Comparison of ENCODE assay signal across 2 fruit fly cellular contexts in genomic region chr3L:17012017-17012719, dm6.
TF ChIP-seq lines count a peak whose summit lies in the region.

TSS of gene CG3764 (minus strand) at chr3L:17012565.

TF ChIP-seq in whole organism, embryonic, 481 proteins besides CTCF, POLR2A, EP300 and RAD21 (continued from another document and continues in another):
- TF ChIP-seq Doc3 (GFP tag; IDR thresholded peaks at IDR 0.05; lab: Robert Waterston, UW; ENCODE audit: partially characterized antibody) (no peak), gfzf (GFP tag; optimal IDR thresholded peaks at IDR 0.05; lab: Kevin White, UChicago) (peak; percentile 72), tio (GFP tag; optimal IDR thresholded peaks at IDR 0.05; lab: Kevin White, UChicago) (peak; percentile 57), abd-A (tag; optimal IDR thresholded peaks at IDR 0.05; lab: Kevin White, UChicago) (no peak), ftz-f1 (GFP tag; optimal IDR thresholded peaks at IDR 0.05; lab: Kevin White, UChicago) (peak; percentile 85), CG8944 (GFP tag; optimal IDR thresholded peaks at IDR 0.05; lab: Kevin White, UChicago) (peak; percentile 50), bcd (GFP tag; optimal IDR thresholded peaks at IDR 0.05; lab: Kevin White, UChicago) (peak; percentile 82), Sin3A (optimal IDR thresholded peaks at IDR 0.05; lab: Kevin White, UChicago) (peak; percentile 43), Nf-YB (GFP tag; optimal IDR thresholded peaks at IDR 0.05; lab: Kevin White, UChicago) (peak; percentile 65), cad (GFP tag; optimal IDR thresholded peaks at IDR 0.05; lab: Kevin White, UChicago) (no peak), Chrac-16 (GFP tag; optimal IDR thresholded peaks at IDR 0.05; lab: Kevin White, UChicago) (peak; percentile 24), crc (GFP tag; optimal IDR thresholded peaks at IDR 0.05; lab: Kevin White, UChicago) (peak; percentile 34), exex (tag; optimal IDR thresholded peaks at IDR 0.05; lab: Kevin White, UChicago) (peak; percentile 62), Ets65A (GFP tag; lab: Kevin White, UChicago) (peak; percentile 92), gcm2 (GFP tag; optimal IDR thresholded peaks at IDR 0.05; lab: Kevin White, UChicago) (peak; percentile 36), CG7372 (GFP tag; IDR thresholded peaks at IDR 0.05; lab: Robert Waterston, UW) (peak; percentile 31; the same call in 1 of the 2 replicates), sd (tag; optimal IDR thresholded peaks at IDR 0.05; lab: Kevin White, UChicago) (peak; percentile 52), odd (GFP tag; optimal IDR thresholded peaks at IDR 0.05; lab: Kevin White, UChicago) (peak; percentile 89), Hsf (GFP tag; optimal IDR thresholded peaks at IDR 0.05; lab: Kevin White, UChicago) (peak; percentile 37), Doc2 (GFP tag; IDR thresholded peaks at IDR 0.05; lab: Robert Waterston, UW) (no peak), bigmax (GFP tag; optimal IDR thresholded peaks at IDR 0.05; lab: Kevin White, UChicago) (peak; percentile 70), zfh1 (GFP tag; IDR thresholded peaks at IDR 0.05; lab: Robert Waterston, UW) (peak; percentile 66), repo (GFP tag; optimal IDR thresholded peaks at IDR 0.05; lab: Kevin White, UChicago) (peak; percentile 81), B-H2 (GFP tag; optimal IDR thresholded peaks at IDR 0.05; lab: Kevin White, UChicago) (peak; percentile 86), CG10565 (GFP tag; optimal IDR thresholded peaks at IDR 0.05; lab: Kevin White, UChicago) (no peak), trh (GFP tag; optimal IDR thresholded peaks at IDR 0.05; lab: Kevin White, UChicago) (peak; percentile 9), CG8281 (tag; optimal IDR thresholded peaks at IDR 0.05; lab: Kevin White, UChicago) (peak; percentile 60), CG14860 (GFP tag; IDR thresholded peaks at IDR 0.05; lab: Robert Waterston, UW; ENCODE audit: partially characterized antibody) (no peak), ATbp (GFP tag; optimal IDR thresholded peaks at IDR 0.05; lab: Kevin White, UChicago) (peak; percentile 91), gro (GFP tag; optimal IDR thresholded peaks at IDR 0.05; lab: Kevin White, UChicago) (peak; percentile 83), klu (GFP tag; IDR thresholded peaks at IDR 0.05; lab: Robert Waterston, UW) (no peak), CG13296 (GFP tag; optimal IDR thresholded peaks at IDR 0.05; lab: Kevin White, UChicago) (peak; percentile 89), wor (GFP tag; IDR thresholded peaks at IDR 0.05; lab: Robert Waterston, UW) (no peak), CG16863 (GFP tag; optimal IDR thresholded peaks at IDR 0.05; lab: Kevin White, UChicago) (peak; percentile 73), Optix (GFP tag; IDR thresholded peaks at IDR 0.05; lab: Robert Waterston, UW) (no peak), pb (GFP tag; optimal IDR thresholded peaks at IDR 0.05; lab: Kevin White, UChicago) (peak; percentile 84), ems (GFP tag; optimal IDR thresholded peaks at IDR 0.05; lab: Kevin White, UChicago) (peak; percentile 27), aop (GFP tag; IDR thresholded peaks at IDR 0.05; lab: Robert Waterston, UW) (peak; percentile 55; the same call in 1 of the 2 replicates), yki (optimal IDR thresholded peaks at IDR 0.05; lab: Kevin White, UChicago) (no peak), Pdp1 (GFP tag; optimal IDR thresholded peaks at IDR 0.05; lab: Kevin White, UChicago) (peak; percentile 61 to 74), nau (GFP tag; optimal IDR thresholded peaks at IDR 0.05; lab: Kevin White, UChicago) (no peak), BtbVII (GFP tag; optimal IDR thresholded peaks at IDR 0.05; lab: Kevin White, UChicago) (peak; percentile 81), tll (GFP tag; optimal IDR thresholded peaks at IDR 0.05; lab: Kevin White, UChicago) (peak in 1 of 2 experiments; percentile 92), onecut (GFP tag; IDR thresholded peaks at IDR 0.05; lab: Robert Waterston, UW) (peak; percentile 72), oc (tag; optimal IDR thresholded peaks at IDR 0.05; lab: Kevin White, UChicago) (no peak), p53 (GFP tag; optimal IDR thresholded peaks at IDR 0.05; lab: Kevin White, UChicago) (peak; percentile 77), wdn (GFP tag; IDR thresholded peaks at IDR 0.05; lab: Robert Waterston, UW) (peak; percentile 34; the same call in 1 of the 2 replicates), Deaf1 (tag; optimal IDR thresholded peaks at IDR 0.05; lab: Kevin White, UChicago) (peak; percentile 55), dm (GFP tag; optimal IDR thresholded peaks at IDR 0.05; lab: Kevin White, UChicago) (peak; percentile 63), fru (optimal IDR thresholded peaks at IDR 0.05; lab: Kevin White, UChicago) (no peak), peb (GFP tag; IDR thresholded peaks at IDR 0.05; lab: Robert Waterston, UW) (no peak), caup (GFP tag; optimal IDR thresholded peaks at IDR 0.05; lab: Kevin White, UChicago; ENCODE audit: severe bottlenecking) (peak; percentile 90), Sox102F (GFP tag; optimal IDR thresholded peaks at IDR 0.05; lab: Kevin White, UChicago) (peak; percentile 46), CG1792 (GFP tag; optimal IDR thresholded peaks at IDR 0.05; lab: Kevin White, UChicago) (peak; percentile 53), Dp (GFP tag; optimal IDR thresholded peaks at IDR 0.05; lab: Kevin White, UChicago) (peak; percentile 77), sim (GFP tag; IDR thresholded peaks at IDR 0.05; lab: Robert Waterston, UW) (no peak), Antp (GFP tag; optimal IDR thresholded peaks at IDR 0.05; lab: Kevin White, UChicago) (peak; percentile 63), C15 (GFP tag; IDR thresholded peaks at IDR 0.05; lab: Robert Waterston, UW) (0 out of 3 replicates have a peak, but pooled peaks have one; percentile 39), Dip3 (GFP tag; optimal IDR thresholded peaks at IDR 0.05; lab: Kevin White, UChicago) (peak; percentile 62), Lim3 (GFP tag; IDR thresholded peaks at IDR 0.05; lab: Robert Waterston, UW) (no peak), z (GFP tag; IDR thresholded peaks at IDR 0.05; lab: Robert Waterston, UW) (peak; percentile 45; the same call in 1 of the 3 replicates), E2f1 (GFP tag; IDR thresholded peaks at IDR 0.05; lab: Robert Waterston, UW) (0 out of 2 replicates have a peak, but pooled peaks have one; percentile 24), CG1647 (GFP tag; optimal IDR thresholded peaks at IDR 0.05; lab: Kevin White, UChicago) (peak; percentile 56), Taf1 (GFP tag; IDR thresholded peaks at IDR 0.05; lab: Robert Waterston, UW) (no peak), Ssrp (tag; optimal IDR thresholded peaks at IDR 0.05; lab: Kevin White, UChicago) (no peak), tgo (GFP tag; IDR thresholded peaks at IDR 0.05; lab: Robert Waterston, UW) (peak; percentile 54)

TF ChIP-seq in whole organism, prepupa, 60 proteins besides CTCF, POLR2A, EP300 and RAD21 (continued from another document):
- TF ChIP-seq esn (GFP tag; optimal IDR thresholded peaks at IDR 0.05; lab: Kevin White, UChicago) (peak; percentile 63), Gug (GFP tag; IDR thresholded peaks at IDR 0.05; lab: Robert Waterston, UW) (no peak), CG1621 (tag; optimal IDR thresholded peaks at IDR 0.05; lab: Kevin White, UChicago) (peak; percentile 35), fkh (GFP tag; optimal IDR thresholded peaks at IDR 0.05; lab: Kevin White, UChicago) (peak; percentile 99), cyc (GFP tag; optimal IDR thresholded peaks at IDR 0.05; lab: Kevin White, UChicago) (peak; percentile 63)
